Fruit fly (Drosophila melanogaster) whole organism, embryonic: ENCODE data around the gene CG33235.

Source experiments
- ATbp ChIP-seq: fragments of 200-800 bp; sonication (Bioruptor generic); optimal IDR thresholded peaks from 2 replicates; lab custom pipeline; 2017; ENCODE audit warnings: missing biosample characterization, mild to moderate bottlenecking, missing genetic modification characterization, missing genetic modification reagents
- B-H2 ChIP-seq: fragments of 200-800 bp; sonication (Bioruptor generic); optimal IDR thresholded peaks from 2 replicates; lab custom pipeline; 2018; ENCODE audit warnings: missing biosample characterization, mild to moderate bottlenecking, missing genetic modification characterization
- Bgb ChIP-seq: fragments of 200-800 bp; sonication (Bioruptor generic); IDR thresholded peaks from 2 replicates; pipeline ENCODE4 v1.3.6; 2022; ENCODE audit warnings: missing biosample characterization, missing genetic modification characterization; ENCODE audit not compliant: partially characterized antibody
- CG10209 ChIP-seq: fragments of 200-800 bp; sonication (Bioruptor generic); optimal IDR thresholded peaks from 3 replicates; lab custom pipeline; 2017; ENCODE audit warnings: missing biosample characterization, mild to moderate bottlenecking, missing genetic modification characterization, missing genetic modification reagents
- CG10979 ChIP-seq: fragments of 200-800 bp; sonication (Bioruptor generic); optimal IDR thresholded peaks from 2 replicates; lab custom pipeline; 2018; ENCODE audit warnings: missing biosample characterization, mild to moderate bottlenecking, missing genetic modification characterization, moderate library complexity
- CG11723 ChIP-seq: fragments of 200-800 bp; sonication (Bioruptor generic); optimal IDR thresholded peaks from 2 replicates; lab custom pipeline; 2017; ENCODE audit warnings: missing biosample characterization, mild to moderate bottlenecking, missing genetic modification characterization
- CG13424 ChIP-seq: fragments of 200-800 bp; sonication (Bioruptor generic); optimal IDR thresholded peaks from 2 replicates; lab custom pipeline; 2019; ENCODE audit warnings: missing biosample characterization, mild to moderate bottlenecking, missing genetic modification characterization, moderate library complexity
- CG14441 ChIP-seq: fragments of 200-800 bp; sonication (Bioruptor generic); IDR thresholded peaks from 2 replicates; pipeline ENCODE4 v1.3.6; 2022; ENCODE audit warnings: missing biosample characterization, missing genetic modification characterization
- CG15073 ChIP-seq: fragments of 200-800 bp; sonication (Bioruptor generic); optimal IDR thresholded peaks from 2 replicates; lab custom pipeline; 2016; ENCODE audit warnings: missing biosample characterization, missing genetic modification characterization
- CG15601 ChIP-seq: fragments of 200-800 bp; sonication (Bioruptor generic); optimal IDR thresholded peaks from 3 replicates; lab custom pipeline; 2019; ENCODE audit warnings: missing biosample characterization, mild to moderate bottlenecking, missing genetic modification characterization, moderate library complexity
- CG17328 ChIP-seq: fragments of 200-800 bp; sonication (Bioruptor generic); IDR thresholded peaks from 2 replicates; pipeline ENCODE4 v1.3.6; 2022; ENCODE audit warnings: missing biosample characterization, missing genetic modification characterization
- CG17359 ChIP-seq: fragments of 200-800 bp; sonication (Bioruptor generic); optimal IDR thresholded peaks from 3 replicates; lab custom pipeline; 2018; ENCODE audit warnings: missing biosample characterization, mild to moderate bottlenecking, missing genetic modification characterization, moderate library complexity
- CG17912 ChIP-seq: fragments of 200-800 bp; sonication (Bioruptor generic); optimal IDR thresholded peaks from 2 replicates; lab custom pipeline; 2018; ENCODE audit warnings: missing biosample characterization, mild to moderate bottlenecking, missing genetic modification characterization
- CG1832 ChIP-seq: fragments of 200-800 bp; sonication (Bioruptor generic); optimal IDR thresholded peaks from 2 replicates; lab custom pipeline; 2017; ENCODE audit warnings: missing biosample characterization, mild to moderate bottlenecking, missing genetic modification characterization, inconsistent platforms
- CG18764 ChIP-seq: fragments of 200-800 bp; sonication (Bioruptor generic); optimal IDR thresholded peaks from 3 replicates; lab custom pipeline; 2016; ENCODE audit warnings: missing biosample characterization, missing genetic modification characterization
- CG31441 ChIP-seq: fragments of 200-800 bp; sonication (Bioruptor generic); IDR thresholded peaks from 2 replicates; pipeline ENCODE4 v1.3.6; 2022; ENCODE audit warnings: missing biosample characterization, missing genetic modification characterization
- CG4282 ChIP-seq: fragments of 200-800 bp; sonication (Bioruptor generic); optimal IDR thresholded peaks from 2 replicates; lab custom pipeline; 2016; ENCODE audit warnings: missing biosample characterization, missing genetic modification characterization
- CG4707 ChIP-seq: fragments of 200-800 bp; sonication (Bioruptor generic); optimal IDR thresholded peaks from 2 replicates; lab custom pipeline; 2018; ENCODE audit warnings: missing biosample characterization, mild to moderate bottlenecking, missing genetic modification characterization, moderate library complexity
- CG4730 ChIP-seq: fragments of 200-800 bp; sonication (Bioruptor generic); IDR thresholded peaks from 2 replicates; pipeline ENCODE4 v1.3.6; 2022; ENCODE audit warnings: missing biosample characterization, missing genetic modification characterization
- CG6175 ChIP-seq: fragments of 200-800 bp; sonication (Bioruptor generic); IDR thresholded peaks from 3 replicates; pipeline ENCODE4 v1.3.6; 2022; ENCODE audit warnings: missing biosample characterization, missing genetic modification characterization
- CG6791 ChIP-seq: fragments of 200-800 bp; sonication (Bioruptor generic); IDR thresholded peaks from 3 replicates; pipeline ENCODE4 v1.3.6; 2022; ENCODE audit warnings: missing biosample characterization, missing genetic modification characterization; ENCODE audit not compliant: partially characterized antibody
- CG7839 ChIP-seq: fragments of 200-800 bp; sonication (Bioruptor generic); optimal IDR thresholded peaks from 3 replicates; lab custom pipeline; 2018; ENCODE audit warnings: missing biosample characterization, mild to moderate bottlenecking, missing genetic modification characterization, moderate library complexity
- CG7987 ChIP-seq: fragments of 200-800 bp; sonication (Bioruptor generic); optimal IDR thresholded peaks from 2 replicates; lab custom pipeline; 2018; ENCODE audit warnings: missing biosample characterization, mild to moderate bottlenecking, missing genetic modification characterization, moderate library complexity
- CG9727 ChIP-seq: fragments of 200-800 bp; sonication (Bioruptor generic); optimal IDR thresholded peaks from 3 replicates; lab custom pipeline; 2017; ENCODE audit warnings: missing biosample characterization, mild to moderate bottlenecking, missing genetic modification characterization
- Dad ChIP-seq: fragments of 200-800 bp; sonication (Bioruptor generic); optimal IDR thresholded peaks from 3 replicates; lab custom pipeline; 2016; ENCODE audit warnings: missing biosample characterization, missing genetic modification characterization
- HmgD ChIP-seq: fragments of 200-800 bp; sonication (Bioruptor generic); optimal IDR thresholded peaks from 3 replicates; lab custom pipeline; 2016; ENCODE audit warnings: missing biosample characterization, missing genetic modification characterization
- HmgZ ChIP-seq: fragments of 200-800 bp; sonication (Bioruptor generic); optimal IDR thresholded peaks from 2 replicates; lab custom pipeline; 2018; ENCODE audit warnings: missing biosample characterization, mild to moderate bottlenecking, missing genetic modification characterization
- Hr39 ChIP-seq: fragments of >200 bp; optimal IDR thresholded peaks from 2 replicates; lab custom pipeline; 2017
- Hr51 ChIP-seq, 2 experiments: fragments of 200-800 bp; sonication (Bioruptor generic); optimal IDR thresholded peaks; 2 replicates in 1 of 2; 3 replicates in 1 of 2; lab custom pipeline; 2016 to 2018; ENCODE audit warnings: missing biosample characterization in 2 of 2, missing genetic modification characterization in 2 of 2, mild to moderate bottlenecking in 1 of 2, moderate library complexity in 1 of 2
- Lhr ChIP-seq: fragments of 200-800 bp; sonication (Bioruptor generic); optimal IDR thresholded peaks from 3 replicates; lab custom pipeline; 2017; ENCODE audit warnings: mild to moderate bottlenecking, missing biosample characterization, missing genetic modification reagents, missing genetic modification characterization
- MESR4 ChIP-seq: fragments of 200-800 bp; sonication (Bioruptor generic); optimal IDR thresholded peaks from 2 replicates; lab custom pipeline; 2018; ENCODE audit warnings: missing biosample characterization, mild to moderate bottlenecking, missing genetic modification characterization, moderate library complexity
- MTF-1 ChIP-seq: fragments of 200-800 bp; sonication (Bioruptor generic); optimal IDR thresholded peaks from 2 replicates; lab custom pipeline; 2018; ENCODE audit warnings: missing biosample characterization, mild to moderate bottlenecking, missing genetic modification characterization, borderline replicate concordance
- Xbp1 ChIP-seq: fragments of 200-800 bp; sonication (Bioruptor generic); optimal IDR thresholded peaks from 3 replicates; lab custom pipeline; 2016; ENCODE audit warnings: missing biosample characterization, mild to moderate bottlenecking, missing genetic modification characterization
- ash1 ChIP-seq: fragments of 200-800 bp; sonication (Bioruptor generic); optimal IDR thresholded peaks from 2 replicates; lab custom pipeline; 2018; ENCODE audit warnings: missing biosample characterization, mild to moderate bottlenecking, missing genetic modification characterization
- br ChIP-seq: fragments of >200 bp; optimal IDR thresholded peaks from 2 replicates; lab custom pipeline; 2017
- cas ChIP-seq: fragments of 200-800 bp; sonication (Bioruptor generic); IDR thresholded peaks from 2 replicates; pipeline ENCODE4 v1.3.6; 2022; ENCODE audit warnings: missing biosample characterization, missing genetic modification characterization
- cato ChIP-seq: fragments of 200-800 bp; sonication (Bioruptor generic); optimal IDR thresholded peaks from 2 replicates; lab custom pipeline; 2016; ENCODE audit warnings: missing biosample characterization, missing genetic modification characterization, borderline replicate concordance
- dan ChIP-seq: fragments of 200-800 bp; sonication (Bioruptor generic); IDR thresholded peaks from 2 replicates; pipeline ENCODE4 v1.3.6; 2022; ENCODE audit warnings: missing biosample characterization, missing genetic modification characterization
- dpn ChIP-seq, 2 experiments: fragments of 200-800 bp; sonication (Bioruptor generic); optimal IDR thresholded peaks; 3 replicates each; lab custom pipeline; 2016; ENCODE audit warnings: missing biosample characterization in 2 of 2, missing genetic modification characterization in 2 of 2
- en ChIP-seq: fragments of 200-800 bp; sonication (Bioruptor generic); optimal IDR thresholded peaks from 2 replicates; lab custom pipeline; 2016; ENCODE audit warnings: missing biosample characterization, missing genetic modification characterization
- eve ChIP-seq, 2 experiments: fragments of >200 bp; optimal IDR thresholded peaks; 2 replicates each; lab custom pipeline; 2017; ENCODE audit warnings: missing biosample characterization in 2 of 2, missing genetic modification characterization in 2 of 2
- fd64A ChIP-seq: fragments of 200-800 bp; sonication (Bioruptor generic); optimal IDR thresholded peaks from 3 replicates; lab custom pipeline; 2018; ENCODE audit warnings: missing biosample characterization, mild to moderate bottlenecking, missing genetic modification characterization
- grn ChIP-seq: fragments of 200-800 bp; sonication (Bioruptor generic); optimal IDR thresholded peaks from 3 replicates; lab custom pipeline; 2017; ENCODE audit warnings: missing biosample characterization, missing genetic modification characterization
- ham ChIP-seq: fragments of 200-800 bp; sonication (Bioruptor generic); IDR thresholded peaks from 2 replicates; pipeline ENCODE4 v1.3.6; 2022; ENCODE audit warnings: missing biosample characterization, missing genetic modification characterization
- kah ChIP-seq: fragments of 200-800 bp; sonication (Bioruptor generic); optimal IDR thresholded peaks from 2 replicates; lab custom pipeline; 2018; ENCODE audit warnings: missing biosample characterization, mild to moderate bottlenecking, missing genetic modification characterization
- maf-S ChIP-seq: fragments of 200-800 bp; sonication (Bioruptor generic); optimal IDR thresholded peaks from 2 replicates; lab custom pipeline; 2016; ENCODE audit warnings: missing biosample characterization, missing genetic modification characterization
- onecut ChIP-seq: fragments of 200-800 bp; sonication (Bioruptor generic); IDR thresholded peaks from 2 replicates; pipeline ENCODE4 v1.3.6; 2022; ENCODE audit warnings: missing biosample characterization, missing genetic modification characterization
- tio ChIP-seq: fragments of 200-800 bp; sonication (Bioruptor generic); optimal IDR thresholded peaks from 2 replicates; lab custom pipeline; 2017; ENCODE audit warnings: missing biosample characterization, missing genetic modification characterization, inconsistent platforms
- usp ChIP-seq: fragments of >200 bp; optimal IDR thresholded peaks from 2 replicates; lab custom pipeline; 2017; ENCODE audit warnings: missing biosample characterization, missing genetic modification characterization
- vfl ChIP-seq: fragments of 200-800 bp; sonication (Bioruptor generic); optimal IDR thresholded peaks from 2 replicates; lab custom pipeline; 2016; ENCODE audit warnings: missing biosample characterization, missing genetic modification characterization
- zfh2 ChIP-seq: fragments of 200-800 bp; sonication (Bioruptor generic); optimal IDR thresholded peaks from 2 replicates; lab custom pipeline; 2016; ENCODE audit warnings: missing biosample characterization, missing genetic modification characterization

CG33235 gene

dm6 chrX:11494731-11495277 lies 3.4 kb upstream of the CG33235 start (continued):
- no peak for TF ChIP-seq CG6791
- TF ChIP-seq Dad = no peak
- TF ChIP-seq HmgD (GFP tag; lab: Kevin White, UChicago) = no peak
- TF ChIP-seq CG15601 = peak; percentile 84
- TF ChIP-seq CG17328 = peak; percentile 71
- no peak for TF ChIP-seq grn
- TF ChIP-seq br (lab: Kevin White, UChicago) = no peak
- TF ChIP-seq MESR4 (GFP tag; lab: Kevin White, UChicago) = no peak
- TF ChIP-seq CG15073 (GFP tag; lab: Kevin White, UChicago) = peak; percentile 8
- TF ChIP-seq en (GFP tag; lab: Kevin White, UChicago) = peak; percentile 68
- peak; percentile 29; the same call in 1 of the 2 replicates for TF ChIP-seq dan (GFP tag; lab: Robert Waterston, UW)
- peak; percentile 45 for TF ChIP-seq kah
- peak; percentile 81 for TF ChIP-seq ATbp (GFP tag; lab: Kevin White, UChicago)
- TF ChIP-seq HmgZ (tag; lab: Kevin White, UChicago) = no peak
- TF ChIP-seq CG13424 = peak; percentile 77
- no peak for TF ChIP-seq B-H2 (GFP tag; lab: Kevin White, UChicago)
- TF ChIP-seq ham (GFP tag; lab: Robert Waterston, UW) = no peak
- TF ChIP-seq CG9727 (GFP tag; lab: Kevin White, UChicago) = peak; percentile 87
- peak; percentile 89 for TF ChIP-seq CG4282 (GFP tag; lab: Kevin White, UChicago)
- no peak for TF ChIP-seq cas (GFP tag; lab: Robert Waterston, UW)
- TF ChIP-seq Hr51 (GFP tag; optimal IDR thresholded peaks at IDR 0.05; lab: Kevin White, UChicago) = peak; percentile 19 to 49
- TF ChIP-seq CG1832 (GFP tag; lab: Kevin White, UChicago) = no peak
- peak; percentile 56 for TF ChIP-seq CG18764 (GFP tag; lab: Kevin White, UChicago)
- no peak for TF ChIP-seq CG4730 (GFP tag; lab: Robert Waterston, UW)
- TF ChIP-seq zfh2 = no peak
- TF ChIP-seq maf-S (GFP tag; lab: Kevin White, UChicago) = peak; percentile 55
- peak; percentile 83 for TF ChIP-seq CG31441 (GFP tag; lab: Robert Waterston, UW)
- no peak for TF ChIP-seq CG6175 (GFP tag; lab: Robert Waterston, UW)
- peak; percentile 66 for TF ChIP-seq cato (GFP tag; lab: Kevin White, UChicago)
- 0 out of 2 replicates have a peak, but pooled peaks have one; percentile 23 for TF ChIP-seq CG14441 (GFP tag; lab: Robert Waterston, UW)
- peak; percentile 75 for TF ChIP-seq CG10209
- TF ChIP-seq onecut (GFP tag; lab: Robert Waterston, UW) = peak; percentile 51
- peak; percentile 54 for TF ChIP-seq MTF-1 (GFP tag; lab: Kevin White, UChicago)
- TF ChIP-seq CG4707 (GFP tag; lab: Kevin White, UChicago) = peak; percentile 90
- TF ChIP-seq CG7839 (tag; lab: Kevin White, UChicago) = peak; percentile 77
- TF ChIP-seq vfl (GFP tag; lab: Kevin White, UChicago) = no peak
- peak; percentile 60 for TF ChIP-seq CG11723 (GFP tag; lab: Kevin White, UChicago)
- no peak for TF ChIP-seq usp (GFP tag; lab: Kevin White, UChicago)
- peak; percentile 76 for TF ChIP-seq fd64A (GFP tag; lab: Kevin White, UChicago)
- peak; percentile 71 for TF ChIP-seq tio
- TF ChIP-seq Hr39 = no peak
- no peak for TF ChIP-seq Bgb
- peak; percentile 62 to 75 for TF ChIP-seq dpn (GFP tag; optimal IDR thresholded peaks at IDR 0.05; lab: Kevin White, UChicago)
- peak in 1 of 2 experiments; percentile 97 for TF ChIP-seq eve (GFP tag; optimal IDR thresholded peaks at IDR 0.05; lab: Kevin White, UChicago)
- peak; percentile 91 for TF ChIP-seq CG10979
- TF ChIP-seq CG7987 (GFP tag; lab: Kevin White, UChicago) = no peak
- TF ChIP-seq ash1 = no peak
- TF ChIP-seq CG17912 (GFP tag; lab: Kevin White, UChicago) = no peak
- peak; percentile 59 for TF ChIP-seq CG17359
- peak; percentile 58 for TF ChIP-seq Lhr (GFP tag; lab: Kevin White, UChicago)
- peak; percentile 70 for TF ChIP-seq Xbp1 (GFP tag; lab: Kevin White, UChicago)
